Worm (Caenorhabditis elegans) whole organism, L1 larva: ENCODE results near the gene vha-2.

Source experiments
- C34B4.2 ChIP-seq: sonication (generic microtip); optimal IDR thresholded peaks from 2 replicates; lab custom pipeline; 2017; ENCODE audit warnings: mild to moderate bottlenecking, missing genetic modification characterization, missing compliant biosample characterization
- aha-1 ChIP-seq: fragments of 150-350 bp; optimal IDR thresholded peaks from 2 replicates; lab custom pipeline; 2014; ENCODE audit warnings: missing biosample characterization, missing genetic modification characterization
- aly-2 ChIP-seq: fragments of 150-350 bp; optimal IDR thresholded peaks from 2 replicates; lab custom pipeline; 2014; ENCODE audit warnings: missing biosample characterization, missing genetic modification characterization
- ama-1 ChIP-seq: fragments of 150-350 bp; optimal IDR thresholded peaks from 2 replicates; lab custom pipeline; 2014
- ceh-88 ChIP-seq: fragments of 200-800 bp; sonication (Bioruptor generic); IDR thresholded peaks from 2 replicates; pipeline ENCODE4 v1.3.6; 2022; ENCODE audit warnings: missing genetic modification characterization, missing compliant biosample characterization
- ces-1 ChIP-seq: fragments of 150-350 bp; optimal IDR thresholded peaks from 2 replicates; lab custom pipeline; 2014; ENCODE audit warnings: missing biosample characterization, missing genetic modification reagents, missing genetic modification characterization
- efl-1 ChIP-seq, 4 experiments: fragments of 150-350 bp; optimal IDR thresholded peaks in 3 of 4; peaks in 1 of 4; 1 replicate in 1 of 4; 2 replicates in 3 of 4; lab custom pipeline; 2014; ENCODE audit warnings: missing biosample characterization in 2 of 4, missing genetic modification characterization in 2 of 4, missing genetic modification reagents in 2 of 4
- elt-2 ChIP-seq: sonication (generic microtip); optimal IDR thresholded peaks from 2 replicates; lab custom pipeline; 2016; ENCODE audit warnings: missing genetic modification characterization, mild to moderate bottlenecking, inconsistent platforms, missing compliant biosample characterization, missing genetic modification reagents
- elt-3 ChIP-seq, 6 experiments: fragments of 150-350 bp in 1 of 6; sonication (generic microtip); optimal IDR thresholded peaks; 2 replicates each; lab custom pipeline; 2017 to 2018; ENCODE audit warnings: missing biosample characterization in 6 of 6, missing genetic modification characterization in 6 of 6, inconsistent platforms in 1 of 6
- grh-1 ChIP-seq: fragments of 200-800 bp; sonication (Bioruptor generic); IDR thresholded peaks from 2 replicates; pipeline ENCODE4 v1.3.6; 2022; ENCODE audit warnings: missing genetic modification reagents, missing genetic modification characterization, missing compliant biosample characterization
- hlh-17 ChIP-seq: fragments of 200-800 bp; sonication (Bioruptor generic); optimal IDR thresholded peaks from 2 replicates; lab custom pipeline; 2018; ENCODE audit warnings: missing genetic modification characterization, mild to moderate bottlenecking, missing compliant biosample characterization, moderate library complexity, borderline replicate concordance
- hlh-4 ChIP-seq: sonication (generic microtip); optimal IDR thresholded peaks from 2 replicates; lab custom pipeline; 2016; ENCODE audit warnings: mild to moderate bottlenecking, missing genetic modification characterization, missing compliant biosample characterization
- jun-1 ChIP-seq: fragments of 150-350 bp; optimal IDR thresholded peaks from 2 replicates; lab custom pipeline; 2014; ENCODE audit warnings: missing biosample characterization, missing genetic modification reagents, missing genetic modification characterization
- lin-13 ChIP-seq: fragments of 150-350 bp; optimal IDR thresholded peaks from 2 replicates; lab custom pipeline; 2014; ENCODE audit warnings: missing biosample characterization, missing genetic modification reagents, missing genetic modification characterization
- lin-35 ChIP-seq, 2 experiments: fragments of 150-350 bp; optimal IDR thresholded peaks; 2 replicates each; lab custom pipeline; 2014; ENCODE audit warnings: missing biosample characterization in 2 of 2, missing genetic modification characterization in 2 of 2, missing genetic modification reagents in 2 of 2
- lir-3 ChIP-seq: sonication (generic microtip); optimal IDR thresholded peaks from 2 replicates; lab custom pipeline; 2016; ENCODE audit warnings: mild to moderate bottlenecking, missing genetic modification characterization, moderate library complexity, missing compliant biosample characterization; ENCODE audit not compliant: poor library complexity
- lsy-2 ChIP-seq, 2 experiments: fragments of 150-350 bp; optimal IDR thresholded peaks; 2 replicates each; lab custom pipeline; 2014; ENCODE audit warnings: missing biosample characterization in 2 of 2, missing genetic modification characterization in 2 of 2
- mab-9 ChIP-seq: fragments of 200-800 bp; sonication (Bioruptor generic); IDR thresholded peaks from 2 replicates; pipeline ENCODE4 v1.3.6; 2022; ENCODE audit warnings: missing genetic modification reagents, missing genetic modification characterization, missing compliant biosample characterization
- mdl-1 ChIP-seq, 2 experiments: fragments of 150-350 bp; optimal IDR thresholded peaks; 2 replicates each; lab custom pipeline; 2014 to 2017; ENCODE audit warnings: missing biosample characterization in 2 of 2, missing genetic modification characterization in 2 of 2, inconsistent platforms in 1 of 2
- mef-2 ChIP-seq: fragments of 150-350 bp; optimal IDR thresholded peaks from 2 replicates; lab custom pipeline; 2014; ENCODE audit warnings: missing biosample characterization, missing genetic modification characterization
- mep-1 ChIP-seq: fragments of 150-350 bp; optimal IDR thresholded peaks from 2 replicates; lab custom pipeline; 2014; ENCODE audit warnings: missing biosample characterization, missing genetic modification characterization
- nhr-12 ChIP-seq: sonication (generic microtip); optimal IDR thresholded peaks from 2 replicates; lab custom pipeline; 2017; ENCODE audit warnings: missing biosample characterization, missing genetic modification characterization
- nhr-19 ChIP-seq: fragments of 200-800 bp; sonication (Bioruptor generic); conservative IDR thresholded peaks from 2 replicates; pipeline ENCODE4 v1.3.6; 2022; ENCODE audit warnings: missing genetic modification characterization, missing compliant biosample characterization
- nhr-237 ChIP-seq: fragments of 150-350 bp; optimal IDR thresholded peaks from 2 replicates; lab custom pipeline; 2014; ENCODE audit warnings: missing biosample characterization, missing genetic modification characterization
- nhr-28 ChIP-seq: fragments of 150-350 bp; optimal IDR thresholded peaks from 2 replicates; lab custom pipeline; 2014; ENCODE audit warnings: missing biosample characterization, missing genetic modification characterization
- nhr-47 ChIP-seq: sonication (generic microtip); optimal IDR thresholded peaks from 2 replicates; lab custom pipeline; 2016; ENCODE audit warnings: mild to moderate bottlenecking, missing genetic modification characterization, moderate library complexity, missing compliant biosample characterization
- nhr-71 ChIP-seq: sonication (generic microtip); optimal IDR thresholded peaks from 2 replicates; lab custom pipeline; 2016; ENCODE audit warnings: mild to moderate bottlenecking, missing genetic modification characterization, moderate library complexity, missing compliant biosample characterization
- nhr-76 ChIP-seq: sonication (generic microtip); optimal IDR thresholded peaks from 2 replicates; lab custom pipeline; 2017; ENCODE audit warnings: missing biosample characterization, missing genetic modification characterization
- nhr-85 ChIP-seq: sonication (generic microtip); peaks from one replicate; lab custom pipeline; 2016; ENCODE audit warnings: missing genetic modification characterization, inconsistent platforms, missing compliant biosample characterization
- nhr-90 ChIP-seq: sonication (generic microtip); optimal IDR thresholded peaks from 2 replicates; lab custom pipeline; 2016; ENCODE audit warnings: mild to moderate bottlenecking, missing genetic modification characterization, missing compliant biosample characterization; ENCODE audit not compliant: poor library complexity
- pag-3 ChIP-seq: sonication (generic microtip); optimal IDR thresholded peaks from 2 replicates; lab custom pipeline; 2017; ENCODE audit warnings: missing genetic modification characterization, mild to moderate bottlenecking, missing compliant biosample characterization, antibody characterized with exemption, borderline replicate concordance; ENCODE audit not compliant: insufficient read depth
- rnt-1 ChIP-seq: sonication (generic microtip); optimal IDR thresholded peaks from 2 replicates; lab custom pipeline; 2016; ENCODE audit warnings: mild to moderate bottlenecking, missing genetic modification characterization, moderate library complexity, missing compliant biosample characterization
- skn-1 ChIP-seq: fragments of 150-350 bp; optimal IDR thresholded peaks from 2 replicates; lab custom pipeline; 2014; ENCODE audit warnings: missing biosample characterization, missing genetic modification characterization
- snu-23 ChIP-seq: sonication (generic microtip); optimal IDR thresholded peaks from 2 replicates; lab custom pipeline; 2016; ENCODE audit warnings: missing genetic modification characterization, missing compliant biosample characterization
- sptf-1 ChIP-seq: fragments of 150-350 bp; optimal IDR thresholded peaks from 2 replicates; lab custom pipeline; 2014; ENCODE audit warnings: missing biosample characterization, missing genetic modification characterization
- swsn-7 ChIP-seq: sonication (generic microtip); optimal IDR thresholded peaks from 2 replicates; lab custom pipeline; 2016; ENCODE audit warnings: missing genetic modification characterization, missing compliant biosample characterization
- tlp-1 ChIP-seq: fragments of 150-350 bp; optimal IDR thresholded peaks from 2 replicates; lab custom pipeline; 2014; ENCODE audit warnings: missing biosample characterization, missing genetic modification characterization
- unc-130 ChIP-seq: fragments of 150-350 bp; optimal IDR thresholded peaks from 2 replicates; lab custom pipeline; 2017; ENCODE audit warnings: missing biosample characterization, missing genetic modification characterization, inconsistent platforms
- unc-30 ChIP-seq: sonication (generic microtip); optimal IDR thresholded peaks from 2 replicates; lab custom pipeline; 2017; ENCODE audit warnings: missing biosample characterization, missing genetic modification characterization
- unc-98 ChIP-seq: fragments of 200-800 bp; sonication (Bioruptor generic); IDR thresholded peaks from 2 replicates; pipeline ENCODE4 v1.3.6; 2022; ENCODE audit warnings: missing genetic modification characterization, missing compliant biosample characterization
- vab-15 ChIP-seq: sonication (generic microtip); optimal IDR thresholded peaks from 2 replicates; lab custom pipeline; 2017; ENCODE audit warnings: missing genotype, mild to moderate bottlenecking, missing genetic modification characterization, missing compliant biosample characterization
- zip-4 ChIP-seq: fragments of 200-800 bp; sonication (Bioruptor generic); optimal IDR thresholded peaks from 2 replicates; lab custom pipeline; 2018; ENCODE audit warnings: mild to moderate bottlenecking, missing genetic modification characterization, moderate library complexity, missing compliant biosample characterization

The vha-2 gene

DNA sequence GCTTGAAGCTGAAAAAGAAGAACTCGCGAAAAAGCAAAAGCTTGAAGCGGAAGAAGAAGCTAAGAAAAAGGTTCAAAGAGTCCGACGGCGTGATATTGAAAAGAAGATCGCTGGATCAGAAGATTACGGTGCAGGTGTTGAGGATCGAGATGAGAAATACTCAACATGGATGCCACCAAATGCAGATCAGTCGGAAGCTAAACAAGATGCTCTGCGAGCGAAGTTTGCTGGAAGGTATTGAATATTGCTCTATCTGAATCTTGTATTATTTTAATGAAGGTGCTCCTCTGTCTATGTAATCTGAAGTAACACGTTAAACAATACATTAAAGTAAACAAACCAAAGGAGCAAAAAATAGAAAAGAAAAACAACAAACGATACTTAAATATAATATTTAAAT is 20.1 kb downstream of the vha-2 start:
- no peak for TF ChIP-seq mef-2 (tag; lab: Kevin White, UChicago)
- TF ChIP-seq vab-15 (tag; lab: Kevin White, UChicago) = no peak
- no peak for TF ChIP-seq efl-1 (optimal IDR thresholded peaks at IDR 0.05; lab: Kevin White, UChicago)
- TF ChIP-seq efl-1 (GFP tag; optimal IDR thresholded peaks at IDR 0.05 in 1 of 2; lab: Kevin White, UChicago) = peak in 1 of 2 experiments; percentile 55
- TF ChIP-seq nhr-12 (tag; lab: Kevin White, UChicago) = no peak
- no peak for TF ChIP-seq nhr-76 (tag; lab: Kevin White, UChicago)

DNA sequence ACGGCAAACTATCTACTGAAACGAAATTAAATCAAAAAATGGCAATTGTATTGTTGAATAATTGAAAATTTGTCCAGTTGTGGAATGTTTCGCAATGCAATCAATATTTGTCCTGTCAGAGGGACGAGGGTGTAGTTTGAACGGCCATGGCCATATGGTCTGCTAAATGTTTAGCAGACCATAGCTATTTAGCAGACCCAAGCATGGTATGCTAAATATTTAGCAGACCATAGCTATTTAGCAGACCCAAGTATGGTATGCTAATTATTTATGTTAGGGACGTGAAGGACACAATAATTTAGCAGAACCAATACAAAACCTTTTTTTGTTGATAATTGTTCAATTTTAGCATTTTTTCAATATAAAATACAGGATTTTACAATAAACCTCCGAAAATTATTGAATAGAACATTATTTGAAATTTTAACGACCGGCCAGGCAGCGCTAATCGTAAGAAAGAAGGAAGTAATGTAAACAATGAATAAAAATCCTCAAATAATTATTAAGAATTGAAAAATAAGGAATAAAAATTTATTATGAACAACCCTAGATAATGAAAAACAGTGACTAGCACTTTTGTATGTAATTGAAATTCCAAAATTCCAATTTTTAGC is 23.1 kb downstream of the vha-2 start, which contains the start of gene riok-3:
Gene riok-3, minus strand, starts transcription at position 15 of the 614 bp plus-strand sequence.
- TF ChIP-seq unc-98 = no peak
- no peak for TF ChIP-seq nhr-90 (tag; lab: Kevin White, UChicago)
- peak; percentile 42 for TF ChIP-seq nhr-71
- peak; percentile 0 for TF ChIP-seq snu-23 (GFP tag; lab: Kevin White, UChicago)
- peak; percentile 38 for TF ChIP-seq ama-1 (lab: Kevin White, UChicago)
- peak; percentile 63 for TF ChIP-seq nhr-85 (tag; lab: Kevin White, UChicago)
- TF ChIP-seq efl-1 (optimal IDR thresholded peaks at IDR 0.05; lab: Kevin White, UChicago) = peak in 1 of 2 experiments; percentile 11
- peak in 1 of 2 experiments; percentile 71 for TF ChIP-seq efl-1 (GFP tag; optimal IDR thresholded peaks at IDR 0.05 in 1 of 2; lab: Kevin White, UChicago)
- peak; percentile 29 for TF ChIP-seq zip-4 (GFP tag; lab: Kevin White, UChicago)
- peak in 1 of 2 experiments; percentile 7 for TF ChIP-seq lsy-2 (tag; optimal IDR thresholded peaks at IDR 0.05; lab: Kevin White, UChicago)
- TF ChIP-seq mab-9 (GFP tag; lab: Robert Waterston, UW) = no peak
- peak; percentile 18 for TF ChIP-seq lir-3 (tag; lab: Kevin White, UChicago)

- no peak for TF ChIP-seq swsn-7
- no peak for TF ChIP-seq hlh-4 (tag; lab: Kevin White, UChicago)
- TF ChIP-seq unc-130 (tag; lab: Kevin White, UChicago) = peak; percentile 37
- TF ChIP-seq sptf-1 (tag; lab: Kevin White, UChicago) = no peak
- TF ChIP-seq grh-1 = 0 out of 2 replicates have a peak, but pooled peaks have one; percentile 35
- TF ChIP-seq nhr-85 (tag; lab: Kevin White, UChicago) = peak; percentile 37
- peak in 1 of 6 experiments; percentile 26 for TF ChIP-seq elt-3 (tag; optimal IDR thresholded peaks at IDR 0.05; lab: Kevin White, UChicago)
- no peak for TF ChIP-seq unc-98
Observed at ce11 chrIII:9806968-9807559, 25.1 kb downstream of the vha-2 start, which contains the start of gene ZK632.4. Gene ZK632.4, minus strand, starts transcription at chrIII:9807454.

DNA sequence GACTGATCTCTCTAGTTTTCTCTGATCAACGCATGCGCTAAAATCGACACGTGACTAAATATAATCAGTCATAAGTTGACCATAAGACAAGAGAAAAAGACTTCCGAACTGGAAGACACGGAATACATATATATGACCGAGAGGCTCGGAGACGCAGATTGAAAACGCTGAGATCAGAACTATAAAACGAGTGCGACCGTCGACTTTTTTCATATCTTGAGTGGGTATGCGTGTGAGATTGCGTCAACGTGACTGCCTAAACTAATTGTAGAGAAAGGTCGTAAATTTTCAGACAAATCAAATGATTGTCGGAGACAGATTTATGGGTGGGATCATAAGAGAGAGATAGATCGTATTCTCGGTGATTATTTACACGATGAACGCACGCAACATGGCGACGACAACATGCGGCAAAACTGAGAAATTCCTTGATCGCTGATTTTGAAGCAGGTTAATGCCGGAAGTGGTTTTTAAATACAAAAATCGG is 25.6 kb downstream of the vha-2 start:
- TF ChIP-seq lin-35 (GFP tag; optimal IDR thresholded peaks at IDR 0.05; lab: Kevin White, UChicago) (peak in 1 of 2 experiments; percentile 74), snu-23 (GFP tag; lab: Kevin White, UChicago) (peak; percentile 58), ceh-88 (no peak), nhr-19 (GFP tag; lab: Robert Waterston, UW) (peak; percentile 42), jun-1 (tag; lab: Kevin White, UChicago) (peak; percentile 4), ama-1 (lab: Kevin White, UChicago) (peak; percentile 58), rnt-1 (tag; lab: Kevin White, UChicago) (peak; percentile 21), lin-13 (GFP tag; lab: Kevin White, UChicago) (no peak), skn-1 (tag; lab: Kevin White, UChicago) (peak; percentile 26), elt-2 (peak; percentile 59), efl-1 (optimal IDR thresholded peaks at IDR 0.05; lab: Kevin White, UChicago) (no peak), efl-1 (GFP tag; optimal IDR thresholded peaks at IDR 0.05 in 1 of 2; lab: Kevin White, UChicago) (peak in 1 of 2 experiments; percentile 91), vab-15 (tag; lab: Kevin White, UChicago) (peak; percentile 58), nhr-71 (peak; percentile 71), pag-3 (tag; lab: Kevin White, UChicago) (no peak), C34B4.2 (tag; lab: Kevin White, UChicago) (no peak), tlp-1 (tag; lab: Kevin White, UChicago) (no peak), unc-30 (no peak), hlh-17 (no peak), nhr-237 (tag; lab: Kevin White, UChicago) (no peak), lir-3 (tag; lab: Kevin White, UChicago) (peak; percentile 28), mdl-1 (tag; optimal IDR thresholded peaks at IDR 0.05; lab: Kevin White, UChicago) (peak in 1 of 2 experiments; percentile 66), nhr-12 (tag; lab: Kevin White, UChicago) (no peak), aha-1 (no peak), mep-1 (peak; percentile 32), nhr-47 (tag; lab: Kevin White, UChicago) (peak; percentile 34), ces-1 (no peak), aly-2 (no peak), nhr-28 (no peak)
